Comparison of ENCODE assay signal across 5 worm cellular contexts in the genomic region with DNA sequence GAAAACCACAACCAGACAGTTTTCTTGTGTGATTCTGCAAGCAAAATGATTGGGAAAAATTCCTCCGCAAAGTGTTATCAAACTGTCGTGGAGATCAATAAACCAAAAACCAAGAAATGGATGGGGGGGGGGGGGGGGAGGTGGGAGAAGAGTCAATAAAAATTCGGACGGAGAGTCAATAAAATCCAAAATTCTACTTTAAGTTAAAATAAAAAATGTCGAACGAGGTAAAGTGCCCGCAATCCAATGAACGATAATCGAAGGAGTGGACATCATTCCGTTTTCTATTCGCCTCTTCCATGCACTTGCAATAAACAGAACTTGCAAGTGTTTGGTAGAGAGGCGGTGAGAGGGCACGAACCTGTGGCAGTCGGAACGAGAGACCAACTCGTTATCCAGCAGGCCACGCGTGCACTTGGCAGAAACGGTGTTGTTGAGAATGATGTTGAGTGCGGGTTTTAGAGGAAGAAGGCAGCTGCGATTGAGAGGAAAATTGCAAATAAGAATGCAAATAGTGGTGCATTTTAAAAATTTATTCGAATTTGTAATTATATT.
TF ChIP-seq lines count a peak whose summit lies in the region.

TSS of gene gst-27 (minus strand) at position 51 of the 555 bp plus-strand sequence.

TF ChIP-seq in whole organism, L1 larva, 84 proteins besides CTCF, POLR2A, EP300 and RAD21 (continues in another document):
- TF ChIP-seq hlh-17 (GFP tag; optimal IDR thresholded peaks at IDR 0.05; lab: Kevin White, UChicago; ENCODE audit: borderline replicate concordance) (no peak), nhr-28 (tag; optimal IDR thresholded peaks at IDR 0.05; lab: Kevin White, UChicago) (no peak), lir-3 (tag; optimal IDR thresholded peaks at IDR 0.05; lab: Kevin White, UChicago; ENCODE audit: poor library complexity) (peak; percentile 87), C16A3.4 (tag; optimal IDR thresholded peaks at IDR 0.05; lab: Kevin White, UChicago) (peak; percentile 92), tlp-1 (tag; optimal IDR thresholded peaks at IDR 0.05; lab: Kevin White, UChicago) (no peak), grh-1 (GFP tag; IDR thresholded peaks at IDR 0.05; lab: Robert Waterston, UW) (peak; percentile 52; the same call in 1 of the 2 replicates), fos-1 (tag; optimal IDR thresholded peaks at IDR 0.05; lab: Kevin White, UChicago) (peak; percentile 83), snpc-4 (tag; optimal IDR thresholded peaks at IDR 0.05; lab: Kevin White, UChicago) (peak; percentile 79), ztf-11 (tag; optimal IDR thresholded peaks at IDR 0.05; lab: Kevin White, UChicago) (peak in 1 of 2 experiments; percentile 64), dsc-1 (tag; optimal IDR thresholded peaks at IDR 0.05; lab: Kevin White, UChicago) (peak; percentile 90), lin-13 (GFP tag; optimal IDR thresholded peaks at IDR 0.05; lab: Kevin White, UChicago) (peak; percentile 72), nhr-90 (tag; optimal IDR thresholded peaks at IDR 0.05; lab: Kevin White, UChicago; ENCODE audit: poor library complexity) (peak; percentile 91), F16B12.6 (tag; optimal IDR thresholded peaks at IDR 0.05; lab: Kevin White, UChicago) (peak; percentile 47), unc-130 (tag; optimal IDR thresholded peaks at IDR 0.05; lab: Kevin White, UChicago) (peak; percentile 33), nhr-47 (tag; optimal IDR thresholded peaks at IDR 0.05; lab: Kevin White, UChicago) (peak; percentile 90), hlh-4 (tag; optimal IDR thresholded peaks at IDR 0.05; lab: Kevin White, UChicago) (no peak)

TF ChIP-seq in whole organism, L3 larva, 47 proteins besides CTCF, POLR2A, EP300 and RAD21 (continues in another document):
- TF ChIP-seq unc-39 (tag; optimal IDR thresholded peaks at IDR 0.05; lab: Kevin White, UChicago) (no peak), nhr-237 (tag; optimal IDR thresholded peaks at IDR 0.05; lab: Kevin White, UChicago) (no peak), ceh-82 (tag; optimal IDR thresholded peaks at IDR 0.05; lab: Kevin White, UChicago) (peak; percentile 37), nhr-43 (tag; optimal IDR thresholded peaks at IDR 0.05; lab: Kevin White, UChicago; ENCODE audit: poor library complexity, severe bottlenecking) (peak; percentile 82), mdl-1 (tag; optimal IDR thresholded peaks at IDR 0.05; lab: Kevin White, UChicago) (no peak), lin-39 (tag; optimal IDR thresholded peaks at IDR 0.05; lab: Kevin White, UChicago) (peak; percentile 97), nhr-12 (tag; optimal IDR thresholded peaks at IDR 0.05; lab: Kevin White, UChicago) (no peak), mml-1 (tag; optimal IDR thresholded peaks at IDR 0.05; lab: Kevin White, UChicago) (no peak), egl-5 (tag; optimal IDR thresholded peaks at IDR 0.05; lab: Kevin White, UChicago) (peak; percentile 77), nhr-23 (tag; optimal IDR thresholded peaks at IDR 0.05; lab: Kevin White, UChicago) (peak; percentile 62), lin-15B (tag; optimal IDR thresholded peaks at IDR 0.05; lab: Kevin White, UChicago) (peak; percentile 61), aly-2 (tag; optimal IDR thresholded peaks at IDR 0.05; lab: Kevin White, UChicago) (no peak), lsy-12 (tag; optimal IDR thresholded peaks at IDR 0.05; lab: Kevin White, UChicago) (peak; percentile 62), fos-1 (tag; optimal IDR thresholded peaks at IDR 0.05; lab: Kevin White, UChicago) (peak; percentile 68), ama-1 (optimal IDR thresholded peaks at IDR 0.05; lab: Kevin White, UChicago) (peak; percentile 36), R02D3.7 (tag; optimal IDR thresholded peaks at IDR 0.05; lab: Kevin White, UChicago) (peak; percentile 42), fkh-2 (tag; optimal IDR thresholded peaks at IDR 0.05; lab: Kevin White, UChicago) (no peak)

TF ChIP-seq in whole organism, early embryonic, 17 proteins besides CTCF, POLR2A, EP300 and RAD21:
- TF ChIP-seq sea-1 (GFP tag; conservative IDR thresholded peaks at IDR 0.05; lab: Robert Waterston, UW) (peak; percentile 86), tbx-11 (GFP tag; IDR thresholded peaks at IDR 0.05; lab: Robert Waterston, UW) (peak; percentile 86), aly-1 (tag; optimal IDR thresholded peaks at IDR 0.05; lab: Kevin White, UChicago) (peak; percentile 82), ets-7 (tag; optimal IDR thresholded peaks at IDR 0.05; lab: Kevin White, UChicago) (peak; percentile 65), hmg-4 (GFP tag; optimal IDR thresholded peaks at IDR 0.05; lab: Kevin White, UChicago) (peak; percentile 92), flt-1 (GFP tag; IDR thresholded peaks at IDR 0.05; lab: Robert Waterston, UW) (peak; percentile 90), ama-1 (optimal IDR thresholded peaks at IDR 0.05; lab: Kevin White, UChicago) (no peak), pes-1 (GFP tag; IDR thresholded peaks at IDR 0.05; lab: Robert Waterston, UW) (peak; percentile 88), B0310.2 (tag; optimal IDR thresholded peaks at IDR 0.05; lab: Kevin White, UChicago) (peak; percentile 76), tra-4 (tag; optimal IDR thresholded peaks at IDR 0.05; lab: Kevin White, UChicago) (peak; percentile 33), hmbx-1 (tag; optimal IDR thresholded peaks at IDR 0.05; lab: Kevin White, UChicago) (peak; percentile 43), tbx-37 (GFP tag; conservative IDR thresholded peaks at IDR 0.05; lab: Robert Waterston, UW) (peak; percentile 75), ceh-13 (GFP tag; optimal IDR thresholded peaks at IDR 0.05; lab: Kevin White, UChicago) (peak; percentile 75), scrt-1 (GFP tag; IDR thresholded peaks at IDR 0.05; lab: Robert Waterston, UW) (peak; percentile 91), ceh-36 (tag; optimal IDR thresholded peaks at IDR 0.05; lab: Kevin White, UChicago) (peak; percentile 81), hnd-1 (tag; optimal IDR thresholded peaks at IDR 0.05; lab: Kevin White, UChicago) (peak; percentile 79), F13C5.2 (tag; optimal IDR thresholded peaks at IDR 0.05; lab: Kevin White, UChicago) (peak; percentile 92)

TF ChIP-seq in whole organism, midembryonic, 9 proteins besides CTCF, POLR2A, EP300 and RAD21:
- TF ChIP-seq T22C8.4 (GFP tag; IDR thresholded peaks at IDR 0.05; lab: Robert Waterston, UW) = peak; percentile 57
- TF ChIP-seq ref-1 (GFP tag; conservative IDR thresholded peaks at IDR 0.05; lab: Robert Waterston, UW) = peak; percentile 76
- TF ChIP-seq cog-1 (tag; optimal IDR thresholded peaks at IDR 0.05; lab: Kevin White, UChicago) = peak; percentile 76
- peak; percentile 94 for TF ChIP-seq flt-1 (GFP tag; IDR thresholded peaks at IDR 0.05; lab: Robert Waterston, UW)
- TF ChIP-seq med-1 (GFP tag; optimal IDR thresholded peaks at IDR 0.05; lab: Kevin White, UChicago; ENCODE audit: insufficient read depth) = peak; percentile 41
- peak; percentile 93 for TF ChIP-seq tab-1 (GFP tag; IDR thresholded peaks at IDR 0.05; lab: Robert Waterston, UW)
- TF ChIP-seq klf-2 (GFP tag; conservative IDR thresholded peaks at IDR 0.05; lab: Robert Waterston, UW) = peak; percentile 79
- peak; percentile 89 for TF ChIP-seq ztf-23 (GFP tag; IDR thresholded peaks at IDR 0.05; lab: Robert Waterston, UW)
- TF ChIP-seq ztf-29 (GFP tag; IDR thresholded peaks at IDR 0.05; lab: Robert Waterston, UW) = peak; percentile 88

TF ChIP-seq in whole organism, young adult, 124 proteins besides CTCF, POLR2A, EP300 and RAD21 (continues in another document):
- TF ChIP-seq zim-3 (tag; optimal IDR thresholded peaks at IDR 0.05; lab: Kevin White, UChicago) (peak; percentile 92), ceh-40 (GFP tag; IDR thresholded peaks at IDR 0.05; lab: Robert Waterston, UW) (peak; percentile 84), cebp-1 (GFP tag; IDR thresholded peaks at IDR 0.05; lab: Robert Waterston, UW) (no peak), cebp-1 (tag; optimal IDR thresholded peaks at IDR 0.05; lab: Kevin White, UChicago) (peak; percentile 86), ets-4 (GFP tag; optimal IDR thresholded peaks at IDR 0.05; lab: Kevin White, UChicago) (peak; percentile 77), tbp1 (GFP tag; optimal IDR thresholded peaks at IDR 0.05; lab: Kevin White, UChicago) (peak; percentile 97), nfya-1 (tag; optimal IDR thresholded peaks at IDR 0.05; lab: Kevin White, UChicago; ENCODE audit: borderline replicate concordance, insufficient read depth) (no peak), mel-28 (tag; optimal IDR thresholded peaks at IDR 0.05; lab: Kevin White, UChicago; ENCODE audit: borderline replicate concordance) (peak; percentile 79), K11D2.4 (GFP tag; IDR thresholded peaks at IDR 0.05; lab: Robert Waterston, UW) (peak; percentile 38; the same call in 1 of the 2 replicates), T26A5.8 (tag; optimal IDR thresholded peaks at IDR 0.05; lab: Kevin White, UChicago) (peak; percentile 22), madf-3 (GFP tag; IDR thresholded peaks at IDR 0.05; lab: Robert Waterston, UW) (peak; percentile 36; the same call in 1 of the 2 replicates), D2030.7 (GFP tag; IDR thresholded peaks at IDR 0.05; lab: Robert Waterston, UW) (peak; percentile 98), cebp-2 (GFP tag; IDR thresholded peaks at IDR 0.05; lab: Robert Waterston, UW) (peak; percentile 86), nhr-27 (tag; optimal IDR thresholded peaks at IDR 0.05; lab: Kevin White, UChicago) (peak; percentile 63), mes-4 (tag; optimal IDR thresholded peaks at IDR 0.05; lab: Kevin White, UChicago) (peak; percentile 89), gei-17 (GFP tag; optimal IDR thresholded peaks at IDR 0.05; lab: Kevin White, UChicago) (peak; percentile 59), dpl-1 (GFP tag; optimal IDR thresholded peaks at IDR 0.05; lab: Kevin White, UChicago) (peak; percentile 41), nhr-120 (GFP tag; IDR thresholded peaks at IDR 0.05; lab: Robert Waterston, UW) (0 out of 2 replicates have a peak, but pooled peaks have one; percentile 72), die-1 (tag; optimal IDR thresholded peaks at IDR 0.05; lab: Kevin White, UChicago) (peak; percentile 95), nhr-80 (tag; optimal IDR thresholded peaks at IDR 0.05; lab: Kevin White, UChicago) (peak; percentile 69), dpff-1 (tag; optimal IDR thresholded peaks at IDR 0.05; lab: Kevin White, UChicago) (peak; percentile 82), ztf-22 (GFP tag; optimal IDR thresholded peaks at IDR 0.05; lab: Kevin White, UChicago) (peak; percentile 85), ztf-28 (GFP tag; IDR thresholded peaks at IDR 0.05; lab: Robert Waterston, UW) (0 out of 2 replicates have a peak, but pooled peaks have one; percentile 70), ama-1 (optimal IDR thresholded peaks at IDR 0.05; lab: Kevin White, UChicago) (no peak), ama-1 (GFP tag; optimal IDR thresholded peaks at IDR 0.05; lab: Kevin White, UChicago) (peak; percentile 88 to 91), hsf-1 (GFP tag; IDR thresholded peaks at IDR 0.05; lab: Robert Waterston, UW) (peak; percentile 72), Y67H2A.10 (GFP tag; conservative IDR thresholded peaks at IDR 0.05; lab: Robert Waterston, UW) (no peak), snpc-4 (GFP tag; optimal IDR thresholded peaks at IDR 0.05; lab: Kevin White, UChicago) (peak; percentile 53), snpc-4 (tag; optimal IDR thresholded peaks at IDR 0.05; lab: Kevin White, UChicago) (peak; percentile 57 to 84 (median 79)), egrh-3 (GFP tag; IDR thresholded peaks at IDR 0.05; lab: Robert Waterston, UW) (peak; percentile 73)

Comparison
In these comparisons a context has a peak if more than half of its experiments do, and no peak if none do; other contexts are left out.
1. Of the 8 proteins assayed by ChIP-seq in both whole organism, young adult and whole organism, L1 larva: peak only in whole organism, young adult: none; only in whole organism, L1 larva: none; in both: ama-1, dpl-1, efl-1, nhr-90, snpc-4 and unc-130; in neither: 1; mixed calls (peak in some experiments, not most) for 1.